Worm (Caenorhabditis elegans) whole organism, young adult: Measurements from ENCODE around the gene mrps-23.

Experiments used
- B0035.1 ChIP-seq: sonication (generic microtip); optimal IDR thresholded peaks from 2 replicates; lab custom pipeline; 2016; ENCODE audit warnings: missing genetic modification characterization, mild to moderate bottlenecking, missing compliant biosample characterization, missing genotype, missing genetic modification reagents
- C17E4.6 ChIP-seq: fragments of 200-800 bp; sonication (Bioruptor generic); IDR thresholded peaks from 2 replicates; pipeline ENCODE4 v1.3.6; 2022; ENCODE audit warnings: missing genetic modification reagents, missing genetic modification characterization, missing compliant biosample characterization
- F33H1.4 ChIP-seq: fragments of 200-800 bp; sonication (Bioruptor generic); IDR thresholded peaks from 2 replicates; pipeline ENCODE4 v1.3.6; 2022; ENCODE audit warnings: missing genetic modification reagents, missing genetic modification characterization, missing compliant biosample characterization
- F37B4.10 ChIP-seq: fragments of 200-800 bp; sonication (Bioruptor generic); IDR thresholded peaks from 2 replicates; pipeline ENCODE4 v1.3.6; 2022; ENCODE audit warnings: missing genetic modification characterization, missing compliant biosample characterization
- F39B2.1 ChIP-seq: fragments of 200-800 bp; sonication (Bioruptor generic); IDR thresholded peaks from 2 replicates; pipeline ENCODE4 v1.3.6; 2022; ENCODE audit warnings: missing genetic modification reagents, missing genetic modification characterization, missing compliant biosample characterization
- K11D2.4 ChIP-seq: fragments of 200-800 bp; sonication (Bioruptor generic); IDR thresholded peaks from 2 replicates; pipeline ENCODE4 v1.3.6; 2022; ENCODE audit warnings: missing genetic modification reagents, missing genetic modification characterization, missing compliant biosample characterization
- Y53F4B.3 ChIP-seq: fragments of 200-800 bp; sonication (Bioruptor generic); IDR thresholded peaks from 2 replicates; pipeline ENCODE4 v1.3.6; 2022; ENCODE audit warnings: missing genetic modification reagents, missing genetic modification characterization, missing compliant biosample characterization
- Y53G8AR.9 ChIP-seq: fragments of 200-800 bp; sonication (Bioruptor generic); conservative IDR thresholded peaks from 2 replicates; pipeline ENCODE4 v1.3.6; 2022; ENCODE audit warnings: missing genetic modification reagents, missing genetic modification characterization, missing compliant biosample characterization
- atf-7 ChIP-seq: sonication (generic microtip); optimal IDR thresholded peaks from 2 replicates; lab custom pipeline; 2017; ENCODE audit warnings: mild to moderate bottlenecking, missing genetic modification characterization, missing compliant biosample characterization
- attf-5 ChIP-seq: fragments of 200-800 bp; sonication (Bioruptor generic); optimal IDR thresholded peaks from 2 replicates; lab custom pipeline; 2018; ENCODE audit warnings: mild to moderate bottlenecking, missing genetic modification characterization, missing compliant biosample characterization
- attf-6 ChIP-seq: fragments of 200-800 bp; sonication (Bioruptor generic); IDR thresholded peaks from 2 replicates; pipeline ENCODE4 v1.3.6; 2022; ENCODE audit warnings: missing genetic modification reagents, missing genetic modification characterization, missing compliant biosample characterization
- bed-2 ChIP-seq: fragments of 200-800 bp; sonication (Bioruptor generic); IDR thresholded peaks from 2 replicates; pipeline ENCODE4 v1.3.6; 2022; ENCODE audit warnings: missing genetic modification reagents, missing genetic modification characterization, missing compliant biosample characterization
- cebp-1 ChIP-seq, 2 experiments: fragments of 200-800 bp in 1 of 2; sonication (Bioruptor generic) in 1 of 2; sonication (generic microtip) in 1 of 2; IDR thresholded peaks in 1 of 2; optimal IDR thresholded peaks in 1 of 2; 2 replicates each; pipeline versions ENCODE4 v1.3.6 to Lab custom; 2017 to 2022; ENCODE audit warnings: missing compliant biosample characterization in 2 of 2, missing genetic modification characterization in 2 of 2, mild to moderate bottlenecking in 1 of 2, missing genetic modification reagents in 1 of 2, moderate library complexity in 1 of 2
- ceh-100 ChIP-seq: fragments of 200-800 bp; sonication (Bioruptor generic); IDR thresholded peaks from 2 replicates; pipeline ENCODE4 v1.3.6; 2022; ENCODE audit warnings: missing genetic modification reagents, missing genetic modification characterization, missing compliant biosample characterization
- ets-4 ChIP-seq: fragments of 200-800 bp; sonication (Bioruptor generic); optimal IDR thresholded peaks from 2 replicates; lab custom pipeline; 2018; ENCODE audit warnings: mild to moderate bottlenecking, missing genetic modification characterization, missing compliant biosample characterization
- hlh-12 ChIP-seq: sonication (generic microtip); optimal IDR thresholded peaks from 2 replicates; lab custom pipeline; 2016; ENCODE audit warnings: missing genetic modification characterization, missing compliant biosample characterization
- hlh-26 ChIP-seq: fragments of 200-800 bp; sonication (Bioruptor generic); conservative IDR thresholded peaks from 2 replicates; pipeline ENCODE4 v1.3.6; 2022; ENCODE audit warnings: missing genetic modification reagents, missing genetic modification characterization, missing compliant biosample characterization
- hmg-1.2 ChIP-seq: fragments of 200-800 bp; sonication (Bioruptor generic); IDR thresholded peaks from 2 replicates; pipeline ENCODE4 v1.3.6; 2022; ENCODE audit warnings: missing genetic modification reagents, missing genetic modification characterization, missing compliant biosample characterization
- lag-1 ChIP-seq: fragments of 200-800 bp; sonication (Bioruptor generic); IDR thresholded peaks from 2 replicates; pipeline ENCODE4 v1.3.6; 2022; ENCODE audit warnings: missing genetic modification reagents, missing genetic modification characterization, missing compliant biosample characterization
- lin-54 ChIP-seq: fragments of 200-800 bp; sonication (Bioruptor generic); optimal IDR thresholded peaks from 2 replicates; lab custom pipeline; 2018; ENCODE audit warnings: mild to moderate bottlenecking, missing genetic modification characterization, missing compliant biosample characterization
- lsy-27 ChIP-seq: sonication (generic microtip); optimal IDR thresholded peaks from 2 replicates; lab custom pipeline; 2017; ENCODE audit warnings: missing genetic modification characterization, mild to moderate bottlenecking, missing compliant biosample characterization, antibody characterized with exemption, missing genotype, borderline replicate concordance; ENCODE audit not compliant: insufficient read depth
- madf-10 ChIP-seq: sonication (generic microtip); optimal IDR thresholded peaks from 2 replicates; lab custom pipeline; 2016; ENCODE audit warnings: mild to moderate bottlenecking, missing genetic modification characterization, missing compliant biosample characterization
- madf-3 ChIP-seq: fragments of 200-800 bp; sonication (Bioruptor generic); IDR thresholded peaks from 2 replicates; pipeline ENCODE4 v1.3.6; 2022; ENCODE audit warnings: missing genetic modification reagents, missing genetic modification characterization, missing compliant biosample characterization
- madf-8 ChIP-seq: fragments of 200-800 bp; sonication (Bioruptor generic); conservative IDR thresholded peaks from 2 replicates; pipeline ENCODE4 v1.3.6; 2022; ENCODE audit warnings: missing genetic modification reagents, missing genetic modification characterization, missing compliant biosample characterization
- mcd-1 ChIP-seq: fragments of 200-800 bp; sonication (Bioruptor generic); IDR thresholded peaks from 2 replicates; pipeline ENCODE4 v1.3.6; 2022; ENCODE audit warnings: missing genetic modification reagents, missing genetic modification characterization, missing compliant biosample characterization
- nhr-179 ChIP-seq: sonication (generic microtip); optimal IDR thresholded peaks from 2 replicates; lab custom pipeline; 2016; ENCODE audit warnings: mild to moderate bottlenecking, missing genetic modification characterization, missing compliant biosample characterization
- nhr-80 ChIP-seq: sonication (generic microtip); optimal IDR thresholded peaks from 2 replicates; lab custom pipeline; 2016; ENCODE audit warnings: missing genetic modification characterization, missing compliant biosample characterization
- rcor-1 ChIP-seq: fragments of 200-800 bp; sonication (Bioruptor generic); IDR thresholded peaks from 2 replicates; pipeline ENCODE4 v1.3.6; 2022; ENCODE audit warnings: missing genetic modification reagents, missing genetic modification characterization, missing compliant biosample characterization
- rec-8 ChIP-seq, 2 experiments: sonication (generic microtip); optimal IDR thresholded peaks; 2 replicates each; lab custom pipeline; 2016; ENCODE audit warnings: mild to moderate bottlenecking in 2 of 2, missing genetic modification characterization in 2 of 2, missing genetic modification reagents in 2 of 2, missing genotype in 2 of 2, missing biosample characterization in 1 of 2, missing compliant biosample characterization in 1 of 2, moderate library complexity in 1 of 2
- rpc-1 ChIP-seq, 2 experiments: fragments of 150-350 bp in 1 of 2; sonication (generic microtip) in 1 of 2; optimal IDR thresholded peaks; 2 replicates each; lab custom pipeline; 2014 to 2018; ENCODE audit warnings: missing biosample characterization in 1 of 2, missing genetic modification characterization in 1 of 2, missing genetic modification reagents in 1 of 2, missing genotype in 1 of 2
- tbp1 ChIP-seq: fragments of 200-800 bp; sonication (Bioruptor generic); optimal IDR thresholded peaks from 2 replicates; lab custom pipeline; 2018; ENCODE audit warnings: mild to moderate bottlenecking, missing genetic modification characterization, missing compliant biosample characterization
- tbx-9 ChIP-seq: sonication (generic microtip); optimal IDR thresholded peaks from 2 replicates; lab custom pipeline; 2016; ENCODE audit warnings: borderline replicate concordance, missing genetic modification characterization, inconsistent platforms, missing compliant biosample characterization

The mrps-23 gene

DNA sequence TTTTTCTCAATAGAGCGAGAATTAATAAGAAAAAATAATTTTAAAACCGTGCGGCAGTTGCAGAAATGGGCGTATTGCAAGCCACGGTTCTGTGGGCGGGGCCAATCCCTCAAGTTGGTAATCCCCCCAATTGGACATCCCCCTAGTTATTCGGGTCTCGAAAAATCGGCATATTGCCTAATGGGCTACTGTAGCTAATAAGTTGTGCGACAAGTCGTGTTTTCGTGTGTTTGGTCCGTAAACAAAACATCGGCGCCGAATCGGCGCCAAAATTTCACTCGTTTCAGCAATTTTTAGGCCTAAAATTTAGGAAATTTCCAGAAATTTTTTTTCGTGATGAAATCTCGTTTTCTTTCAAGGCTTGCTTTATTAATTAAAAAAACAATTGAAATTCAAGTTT, 19.1 kb downstream of the mrps-23 start (continued):
- peak; percentile 45 for TF ChIP-seq mcd-1 (GFP tag; lab: Robert Waterston, UW)

DNA sequence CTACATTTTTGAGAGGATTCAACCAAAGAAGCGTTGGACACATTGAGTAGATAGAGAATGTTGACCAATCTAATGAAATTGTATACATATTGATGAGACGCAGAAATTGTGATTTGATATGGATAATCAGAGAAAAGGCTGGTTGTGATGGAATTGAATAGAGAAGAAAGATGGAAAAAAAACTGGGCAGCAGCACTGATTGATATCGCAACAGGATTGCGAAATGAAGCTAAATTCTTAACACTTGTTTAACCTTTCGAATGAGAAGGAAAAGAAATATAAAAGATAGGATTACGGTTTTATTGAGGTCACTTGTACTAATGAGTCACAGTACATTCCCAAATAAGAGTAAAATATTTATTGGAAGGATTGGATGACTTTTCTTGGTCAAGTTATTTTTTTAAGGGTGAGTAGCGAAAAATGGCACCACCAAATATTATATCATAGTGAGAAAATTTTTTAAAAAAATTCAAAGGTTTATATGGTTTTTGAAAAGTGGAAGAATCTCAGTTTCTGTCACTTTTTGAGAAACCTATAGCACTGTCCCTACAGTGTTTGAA, 21.2 kb downstream of the mrps-23 start:
- no peak for TF ChIP-seq hlh-26 (GFP tag; lab: Robert Waterston, UW)
- TF ChIP-seq B0035.1: no peak
- peak; percentile 49; the same call in 1 of the 2 replicates for TF ChIP-seq cebp-1 (GFP tag; IDR thresholded peaks at IDR 0.05; lab: Robert Waterston, UW)
- TF ChIP-seq cebp-1 (tag; optimal IDR thresholded peaks at IDR 0.05; lab: Kevin White, UChicago): peak; percentile 88

DNA sequence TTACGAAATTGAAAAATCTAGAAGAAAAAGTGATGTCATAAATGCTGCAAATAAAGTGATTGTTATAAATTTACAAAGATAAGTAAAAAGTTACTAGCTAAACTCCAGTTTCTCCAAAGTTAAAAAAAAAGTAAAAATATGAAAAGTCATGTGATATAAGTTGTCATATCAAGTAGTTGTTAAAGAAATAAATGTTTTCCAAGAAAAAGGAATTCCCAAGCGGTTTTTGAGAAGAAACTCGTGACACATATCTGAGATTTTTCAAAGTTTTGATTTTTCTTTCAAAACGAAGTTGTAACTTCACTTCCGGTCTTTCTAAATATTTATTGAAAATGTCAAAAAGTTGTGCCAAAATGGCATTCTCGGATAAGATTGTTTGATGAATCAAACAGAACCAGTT, 22.4 kb downstream of the mrps-23 start:
- TF ChIP-seq cebp-1 (GFP tag; IDR thresholded peaks at IDR 0.05; lab: Robert Waterston, UW): no peak
- TF ChIP-seq cebp-1 (tag; optimal IDR thresholded peaks at IDR 0.05; lab: Kevin White, UChicago): peak; percentile 26
- no peak for TF ChIP-seq hlh-12
- TF ChIP-seq, all 124 proteins: peak for 1

DNA sequence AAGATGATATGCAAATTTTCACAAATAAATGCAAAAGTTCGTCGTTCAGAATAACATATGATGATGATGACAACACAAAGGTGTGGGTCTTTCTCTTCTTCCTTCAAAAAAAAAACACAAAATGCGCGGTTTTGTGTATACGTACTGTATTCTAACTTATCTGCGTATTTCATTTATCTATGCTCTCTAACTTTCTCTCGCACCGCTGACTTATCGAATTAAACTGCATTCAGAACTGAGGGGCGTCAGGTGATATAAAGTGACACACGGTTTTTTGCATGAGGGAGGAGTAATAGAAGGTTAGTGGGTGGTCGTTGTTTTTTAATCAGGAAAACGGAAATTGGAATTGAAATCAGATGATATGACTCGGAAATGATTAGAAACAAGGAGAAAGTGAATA, 23.2 kb downstream of the mrps-23 start, which contains the start of gene sod-4:
Gene sod-4, minus strand, starts transcription at position 109 of the 400 bp plus-strand sequence.
- TF ChIP-seq nhr-179 (tag; lab: Kevin White, UChicago) (no peak), F37B4.10 (GFP tag; lab: Robert Waterston, UW) (no peak), nhr-80 (tag; lab: Kevin White, UChicago) (peak; percentile 47), tbx-9 (tag; lab: Kevin White, UChicago) (no peak), K11D2.4 (GFP tag; lab: Robert Waterston, UW) (no peak), madf-8 (GFP tag; lab: Robert Waterston, UW) (no peak), lin-54 (GFP tag; lab: Kevin White, UChicago) (no peak), madf-10 (tag; lab: Kevin White, UChicago) (no peak), madf-3 (no peak), C17E4.6 (no peak), rpc-1 (optimal IDR thresholded peaks at IDR 0.05; lab: Kevin White, UChicago) (no peak), rpc-1 (tag; optimal IDR thresholded peaks at IDR 0.05; lab: Kevin White, UChicago) (no peak), F39B2.1 (GFP tag; lab: Robert Waterston, UW) (no peak), cebp-1 (GFP tag; IDR thresholded peaks at IDR 0.05; lab: Robert Waterston, UW) (no peak), cebp-1 (tag; optimal IDR thresholded peaks at IDR 0.05; lab: Kevin White, UChicago) (peak; percentile 25), lag-1 (GFP tag; lab: Robert Waterston, UW) (no peak), attf-5 (GFP tag; lab: Kevin White, UChicago) (peak; percentile 12), hmg-1.2 (GFP tag; lab: Robert Waterston, UW) (peak; percentile 45; the same call in 1 of the 2 replicates), B0035.1 (no peak)
- TF ChIP-seq, all 124 proteins: peak for 4

DNA sequence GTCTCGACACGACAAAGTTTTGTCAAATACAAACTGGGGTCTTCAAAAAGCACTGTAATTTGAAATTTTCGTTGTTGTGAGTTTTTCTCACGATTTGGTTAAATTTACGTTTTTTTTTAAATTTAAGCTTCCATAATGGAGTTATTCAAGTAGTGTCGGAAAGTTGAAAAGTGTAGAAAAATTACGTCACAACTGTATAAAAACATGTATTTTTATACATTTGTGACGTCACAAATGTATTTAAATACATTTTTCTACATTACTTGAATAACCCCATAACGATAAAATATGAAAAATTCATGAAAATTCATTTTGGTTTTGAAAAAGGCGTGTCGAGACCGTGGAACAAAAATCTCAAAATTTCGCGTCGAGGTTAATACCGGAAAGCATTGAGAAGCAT, 26.1 kb downstream of the mrps-23 start:
- TF ChIP-seq rec-8 (tag; optimal IDR thresholded peaks at IDR 0.05; lab: Kevin White, UChicago): no peak
- no peak for TF ChIP-seq ets-4 (GFP tag; lab: Kevin White, UChicago)
- no peak for TF ChIP-seq tbp1 (GFP tag; lab: Kevin White, UChicago)
- no peak for TF ChIP-seq ceh-100 (GFP tag; lab: Robert Waterston, UW)

DNA sequence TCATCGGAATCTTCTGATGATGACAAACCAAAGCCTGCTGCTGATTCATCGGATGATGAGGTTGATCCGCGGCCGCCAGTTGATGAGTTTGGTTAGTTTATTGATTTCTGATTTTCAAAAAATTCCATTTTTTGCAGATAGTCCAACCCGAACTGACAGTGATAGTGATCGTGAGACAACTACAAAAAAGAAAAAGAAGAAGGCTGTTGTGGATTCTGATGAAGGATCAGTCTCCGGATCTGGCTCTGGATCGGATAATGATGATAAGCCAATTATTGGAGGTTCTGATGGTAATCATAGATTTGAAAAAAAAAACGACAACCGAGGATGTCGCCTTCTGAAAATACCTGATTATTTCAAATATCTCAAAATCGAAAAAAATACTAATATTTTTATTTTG, 27.4 kb downstream of the mrps-23 start:
- TF ChIP-seq lsy-27 (tag; lab: Kevin White, UChicago) (no peak), Y53G8AR.9 (no peak), Y53F4B.3 (no peak), hlh-12 (no peak), nhr-179 (tag; lab: Kevin White, UChicago) (no peak), bed-2 (GFP tag; lab: Robert Waterston, UW) (no peak), rpc-1 (optimal IDR thresholded peaks at IDR 0.05; lab: Kevin White, UChicago) (no peak), rpc-1 (tag; optimal IDR thresholded peaks at IDR 0.05; lab: Kevin White, UChicago) (no peak), ceh-100 (GFP tag; lab: Robert Waterston, UW) (no peak), attf-6 (GFP tag; lab: Robert Waterston, UW) (no peak), C17E4.6 (no peak), rcor-1 (GFP tag; lab: Robert Waterston, UW) (no peak), F33H1.4 (no peak), atf-7 (tag; lab: Kevin White, UChicago) (no peak)
